Fruit fly (Drosophila melanogaster) whole organism, pupa: Measurements from ENCODE around the gene mRpS24.

ENCODE experiments used
- CG15710 ChIP-seq: fragments of 200-800 bp; sonication (Bioruptor generic); optimal IDR thresholded peaks from 2 replicates; lab custom pipeline; 2018; ENCODE audit warnings: missing biosample characterization, mild to moderate bottlenecking, missing genetic modification characterization, moderate library complexity
- CG34367 ChIP-seq: fragments of 200-800 bp; sonication (Bioruptor generic); optimal IDR thresholded peaks from 2 replicates; lab custom pipeline; 2018; ENCODE audit warnings: missing biosample characterization, mild to moderate bottlenecking, missing genetic modification characterization
- CG4496 ChIP-seq: fragments of 200-800 bp; sonication (Bioruptor generic); IDR thresholded peaks from 3 replicates; pipeline ENCODE4 v1.3.6; 2022; ENCODE audit warnings: missing biosample characterization, missing genetic modification characterization
- CG8301 ChIP-seq: fragments of 200-800 bp; sonication (Bioruptor generic); optimal IDR thresholded peaks from 2 replicates; lab custom pipeline; 2018; ENCODE audit warnings: missing biosample characterization, mild to moderate bottlenecking, missing genetic modification characterization
- CG9948 ChIP-seq: fragments of 200-800 bp; sonication (Bioruptor generic); optimal IDR thresholded peaks from 2 replicates; lab custom pipeline; 2018; ENCODE audit warnings: missing biosample characterization, mild to moderate bottlenecking, missing genetic modification characterization, moderate library complexity
- D1 ChIP-seq: fragments of 200-800 bp; sonication (Bioruptor generic); optimal IDR thresholded peaks from 2 replicates; lab custom pipeline; 2018; ENCODE audit warnings: missing biosample characterization, mild to moderate bottlenecking, missing genetic modification characterization, moderate library complexity
- EcR ChIP-seq: fragments of 200-800 bp; sonication (Bioruptor generic); optimal IDR thresholded peaks from 3 replicates; lab custom pipeline; 2019; ENCODE audit warnings: missing biosample characterization, missing genetic modification characterization, mild to moderate bottlenecking, moderate library complexity, missing genetic modification reagents
- Pif1A ChIP-seq: fragments of 200-800 bp; sonication (Bioruptor generic); optimal IDR thresholded peaks from 3 replicates; lab custom pipeline; 2016; ENCODE audit warnings: missing biosample characterization, missing genetic modification characterization
- fd96Ca ChIP-seq: fragments of 200-800 bp; sonication (Bioruptor generic); IDR thresholded peaks from 3 replicates; pipeline ENCODE4 v1.3.6; 2022; ENCODE audit warnings: missing biosample characterization, missing genetic modification characterization
- gl ChIP-seq: fragments of 200-800 bp; sonication (Bioruptor generic); optimal IDR thresholded peaks from 2 replicates; lab custom pipeline; 2018; ENCODE audit warnings: missing biosample characterization, mild to moderate bottlenecking, missing genetic modification characterization
- rn ChIP-seq: fragments of 200-800 bp; sonication (Bioruptor generic); IDR thresholded peaks from 2 replicates; pipeline ENCODE4 v1.3.6; 2022; ENCODE audit warnings: missing biosample characterization, missing genetic modification characterization

- TF ChIP-seq D1 (tag; lab: Kevin White, UChicago) (no peak), CG34367 (no peak), Pif1A (GFP tag; lab: Kevin White, UChicago) (peak; percentile 47), gl (no peak), CG15710 (no peak), EcR (GFP tag; lab: Kevin White, UChicago) (no peak), CG8301 (tag; lab: Kevin White, UChicago) (no peak), CG4496 (GFP tag; lab: Robert Waterston, UW) (no peak), CG9948 (no peak), fd96Ca (GFP tag; lab: Robert Waterston, UW) (no peak), rn (GFP tag; lab: Robert Waterston, UW) (no peak)
Observed at dm6 chr3R:24148838-24149237, 14.5 kb downstream of the mRpS24 start, which contains the start of gene Slimp.
